Worm (Caenorhabditis elegans): ENCODE data around the gene F40F12.3.

F40F12.3 gene

ce11 chrIII:9908769-9909168 is 11.9 kb downstream of the F40F12.3 start (continued):
- TF ChIP-seq blmp-1 (tag; optimal IDR thresholded peaks at IDR 0.05) (peak; percentile 41), mep-1 (tag; optimal IDR thresholded peaks at IDR 0.05) (peak; percentile 27), lin-14 (GFP tag; optimal IDR thresholded peaks at IDR 0.05) (peak; percentile 60), tbx-2 (tag; optimal IDR thresholded peaks at IDR 0.05) (peak; percentile 8), egl-13 (tag; optimal IDR thresholded peaks at IDR 0.05) (no peak), nhr-11 (tag; optimal IDR thresholded peaks at IDR 0.05) (no peak), nhr-90 (tag; optimal IDR thresholded peaks at IDR 0.05; ENCODE audit: poor library complexity) (peak; percentile 25), C04F5.9 (tag; optimal IDR thresholded peaks at IDR 0.05) (no peak), unc-62 (GFP tag; optimal IDR thresholded peaks at IDR 0.05) (no peak), elt-3 (tag; optimal IDR thresholded peaks at IDR 0.05) (peak in 1 of 6 experiments; percentile 36)

- TF ChIP-seq nhr-47 (tag; optimal IDR thresholded peaks at IDR 0.05) (no peak), nhr-20 (tag; optimal IDR thresholded peaks at IDR 0.05) (peak; percentile 27), snu-23 (GFP tag; optimal IDR thresholded peaks at IDR 0.05) (peak; percentile 30), grh-1 (GFP tag; IDR thresholded peaks at IDR 0.05) (peak; percentile 72), blmp-1 (tag; optimal IDR thresholded peaks at IDR 0.05) (peak; percentile 41), ceh-8 (GFP tag; optimal IDR thresholded peaks at IDR 0.05) (no peak), lsy-2 (tag; optimal IDR thresholded peaks at IDR 0.05) (peak in 1 of 2 experiments; percentile 32), nhr-71 (tag; optimal IDR thresholded peaks at IDR 0.05) (peak; percentile 23), nhr-12 (tag; optimal IDR thresholded peaks at IDR 0.05) (no peak), lin-14 (GFP tag; optimal IDR thresholded peaks at IDR 0.05) (peak; percentile 58), dsc-1 (tag; optimal IDR thresholded peaks at IDR 0.05) (no peak), nhr-85 (tag) (peak; percentile 50)
Observed at ce11 chrIII:9907574-9907973, 13.1 kb downstream of the F40F12.3 start.

ce11 chrIII:9905307-9905706 is 15.4 kb downstream of the F40F12.3 start:
- peak; percentile 16 for TF ChIP-seq nhr-71 (tag; optimal IDR thresholded peaks at IDR 0.05)
- TF ChIP-seq ces-1 (GFP tag; optimal IDR thresholded peaks at IDR 0.05) = peak; percentile 74
- no peak for TF ChIP-seq ceh-82 (tag; optimal IDR thresholded peaks at IDR 0.05)
- no peak for TF ChIP-seq fos-1 (tag; optimal IDR thresholded peaks at IDR 0.05)
- TF ChIP-seq unc-130 (tag; optimal IDR thresholded peaks at IDR 0.05) = no peak
- TF ChIP-seq zip-4 (GFP tag; optimal IDR thresholded peaks at IDR 0.05) = no peak
- peak; percentile 89 for TF ChIP-seq lin-14 (GFP tag; optimal IDR thresholded peaks at IDR 0.05)
- peak in 1 of 2 experiments; percentile 1 for TF ChIP-seq efl-1 (optimal IDR thresholded peaks at IDR 0.05)
- peak in 1 of 2 experiments; percentile 80 for TF ChIP-seq efl-1 (GFP tag; optimal IDR thresholded peaks at IDR 0.05 in 1 of 2)
- no peak for TF ChIP-seq lin-39 (tag; optimal IDR thresholded peaks at IDR 0.05)
- TF ChIP-seq ceh-88 (GFP tag; IDR thresholded peaks at IDR 0.05) = no peak
- TF ChIP-seq fkh-10 (GFP tag; optimal IDR thresholded peaks at IDR 0.05) = peak; percentile 65
- peak; percentile 20 for TF ChIP-seq swsn-7 (tag; optimal IDR thresholded peaks at IDR 0.05)
- TF ChIP-seq rnt-1 (tag; optimal IDR thresholded peaks at IDR 0.05) = peak; percentile 34
- no peak for TF ChIP-seq sup-37 (GFP tag; optimal IDR thresholded peaks at IDR 0.05)
- TF ChIP-seq fkh-4 (tag; optimal IDR thresholded peaks at IDR 0.05; ENCODE audit: borderline replicate concordance) = no peak
- TF ChIP-seq nhr-84 (tag; optimal IDR thresholded peaks at IDR 0.05) = no peak
- TF ChIP-seq egl-13 (tag; optimal IDR thresholded peaks at IDR 0.05) = no peak
- TF ChIP-seq lsy-2 (tag; optimal IDR thresholded peaks at IDR 0.05) = peak; percentile 8 to 27
- no peak for TF ChIP-seq lin-15B (tag; optimal IDR thresholded peaks at IDR 0.05)
- no peak for TF ChIP-seq tlp-1 (tag; optimal IDR thresholded peaks at IDR 0.05)
- peak in 1 of 2 experiments; percentile 13 for TF ChIP-seq lin-35 (GFP tag; optimal IDR thresholded peaks at IDR 0.05)
- no peak for TF ChIP-seq nhr-237 (tag; optimal IDR thresholded peaks at IDR 0.05)
- TF ChIP-seq nhr-19 (GFP tag; conservative IDR thresholded peaks at IDR 0.05) = no peak
- TF ChIP-seq C16A3.4 (tag; optimal IDR thresholded peaks at IDR 0.05) = no peak
- no peak for TF ChIP-seq mef-2 (tag; optimal IDR thresholded peaks at IDR 0.05)
- no peak for TF ChIP-seq dpl-1 (GFP tag; optimal IDR thresholded peaks at IDR 0.05)
